Fruit fly (Drosophila melanogaster) whole organism, embryonic: ENCODE data around the gene park.

Experiments used
- Asciz ChIP-seq: fragments of 200-800 bp; sonication (Bioruptor generic); optimal IDR thresholded peaks from 2 replicates; lab custom pipeline; 2017; ENCODE audit warnings: missing biosample characterization, mild to moderate bottlenecking, missing genetic modification characterization, missing genetic modification reagents
- Bgb ChIP-seq: fragments of 200-800 bp; sonication (Bioruptor generic); IDR thresholded peaks from 2 replicates; pipeline ENCODE4 v1.3.6; 2022; ENCODE audit warnings: missing biosample characterization, missing genetic modification characterization; ENCODE audit not compliant: partially characterized antibody
- BtbVII ChIP-seq: fragments of 200-800 bp; sonication (Bioruptor generic); optimal IDR thresholded peaks from 3 replicates; lab custom pipeline; 2017; ENCODE audit warnings: missing biosample characterization, mild to moderate bottlenecking, missing genetic modification characterization
- CG11504 ChIP-seq: fragments of 200-800 bp; sonication (Bioruptor generic); optimal IDR thresholded peaks from 3 replicates; lab custom pipeline; 2019; ENCODE audit warnings: missing biosample characterization, mild to moderate bottlenecking, missing genetic modification characterization, moderate library complexity
- CG14710 ChIP-seq: fragments of 200-800 bp; sonication (Bioruptor generic); optimal IDR thresholded peaks from 3 replicates; lab custom pipeline; 2019; ENCODE audit warnings: missing biosample characterization, mild to moderate bottlenecking, missing genetic modification characterization, moderate library complexity
- CG15269 ChIP-seq: fragments of 200-800 bp; sonication (Bioruptor generic); optimal IDR thresholded peaks from 2 replicates; lab custom pipeline; 2018; ENCODE audit warnings: missing biosample characterization, mild to moderate bottlenecking, missing genetic modification characterization, moderate library complexity
- CG15601 ChIP-seq: fragments of 200-800 bp; sonication (Bioruptor generic); optimal IDR thresholded peaks from 3 replicates; lab custom pipeline; 2019; ENCODE audit warnings: missing biosample characterization, mild to moderate bottlenecking, missing genetic modification characterization, moderate library complexity
- CG15696 ChIP-seq: fragments of 200-800 bp; sonication (Bioruptor generic); optimal IDR thresholded peaks from 2 replicates; lab custom pipeline; 2019; ENCODE audit warnings: missing biosample characterization, mild to moderate bottlenecking, missing genetic modification characterization, moderate library complexity
- CG17328 ChIP-seq: fragments of 200-800 bp; sonication (Bioruptor generic); IDR thresholded peaks from 2 replicates; pipeline ENCODE4 v1.3.6; 2022; ENCODE audit warnings: missing biosample characterization, missing genetic modification characterization
- CG30403 ChIP-seq: fragments of 200-800 bp; sonication (Bioruptor generic); optimal IDR thresholded peaks from 3 replicates; lab custom pipeline; 2016; ENCODE audit warnings: missing biosample characterization, missing genetic modification characterization
- CG31441 ChIP-seq: fragments of 200-800 bp; sonication (Bioruptor generic); IDR thresholded peaks from 2 replicates; pipeline ENCODE4 v1.3.6; 2022; ENCODE audit warnings: missing biosample characterization, missing genetic modification characterization
- CG4854 ChIP-seq: fragments of 200-800 bp; sonication (Bioruptor generic); optimal IDR thresholded peaks from 2 replicates; lab custom pipeline; 2016; ENCODE audit warnings: missing biosample characterization, missing genetic modification characterization, inconsistent platforms
- CG6175 ChIP-seq: fragments of 200-800 bp; sonication (Bioruptor generic); IDR thresholded peaks from 3 replicates; pipeline ENCODE4 v1.3.6; 2022; ENCODE audit warnings: missing biosample characterization, missing genetic modification characterization
- CG6791 ChIP-seq: fragments of 200-800 bp; sonication (Bioruptor generic); IDR thresholded peaks from 3 replicates; pipeline ENCODE4 v1.3.6; 2022; ENCODE audit warnings: missing biosample characterization, missing genetic modification characterization; ENCODE audit not compliant: partially characterized antibody
- CG8290 ChIP-seq, 3 experiments: fragments of 200-800 bp; sonication (Bioruptor generic); optimal IDR thresholded peaks; 2 replicates each; lab custom pipeline; 2016 to 2019; ENCODE audit warnings: missing biosample characterization in 3 of 3, missing genetic modification characterization in 3 of 3, mild to moderate bottlenecking in 2 of 3, moderate library complexity in 1 of 3
- CG9437 ChIP-seq: fragments of 200-800 bp; sonication (Bioruptor generic); optimal IDR thresholded peaks from 2 replicates; lab custom pipeline; 2018; ENCODE audit warnings: missing biosample characterization, mild to moderate bottlenecking, missing genetic modification characterization
- Deaf1 ChIP-seq: fragments of 200-800 bp; optimal IDR thresholded peaks from 3 replicates; lab custom pipeline; 2019; ENCODE audit warnings: missing biosample characterization, mild to moderate bottlenecking, missing genetic modification characterization, moderate library complexity
- Dll ChIP-seq: fragments of 200-800 bp; sonication (Bioruptor generic); IDR thresholded peaks from 4 replicates; pipeline ENCODE4 v1.3.6; 2022; ENCODE audit warnings: missing biosample characterization, missing genetic modification characterization; ENCODE audit not compliant: partially characterized antibody
- Doc2 ChIP-seq: fragments of 200-800 bp; sonication (Bioruptor generic); IDR thresholded peaks from 2 replicates; pipeline ENCODE4 v1.3.6; 2022; ENCODE audit warnings: missing biosample characterization, missing genetic modification characterization
- Eip74EF ChIP-seq, 2 experiments: fragments of 200-800 bp in 1 of 2; fragments of >200 bp in 1 of 2; sonication (Bioruptor generic) in 1 of 2; optimal IDR thresholded peaks; 2 replicates each; lab custom pipeline; 2017 to 2019; ENCODE audit warnings: missing biosample characterization in 2 of 2, missing genetic modification characterization in 2 of 2, mild to moderate bottlenecking in 1 of 2, moderate library complexity in 1 of 2
- Ets65A ChIP-seq: fragments of 200-800 bp; sonication (Bioruptor generic); peaks from one replicate; lab custom pipeline; 2016; ENCODE audit warnings: missing biosample characterization, missing genetic modification characterization
- Spps ChIP-seq: fragments of 200-800 bp; sonication (Bioruptor generic); optimal IDR thresholded peaks from 2 replicates; lab custom pipeline; 2018; ENCODE audit warnings: missing biosample characterization, mild to moderate bottlenecking, missing genetic modification characterization
- ap ChIP-seq: fragments of 200-800 bp; sonication (Bioruptor generic); IDR thresholded peaks from 2 replicates; pipeline ENCODE4 v1.3.6; 2022; ENCODE audit warnings: missing biosample characterization, missing genetic modification characterization
- bowl ChIP-seq: fragments of 200-800 bp; sonication (Bioruptor generic); IDR thresholded peaks from 2 replicates; pipeline ENCODE4 v1.3.6; 2022; ENCODE audit warnings: missing biosample characterization, missing genetic modification characterization
- cato ChIP-seq: fragments of 200-800 bp; sonication (Bioruptor generic); optimal IDR thresholded peaks from 2 replicates; lab custom pipeline; 2016; ENCODE audit warnings: missing biosample characterization, missing genetic modification characterization, borderline replicate concordance
- ci ChIP-seq: fragments of 200-800 bp; sonication (Bioruptor generic); IDR thresholded peaks from 3 replicates; pipeline ENCODE4 v1.3.6; 2022; ENCODE audit warnings: missing biosample characterization, missing genetic modification characterization
- crol ChIP-seq: fragments of 200-800 bp; sonication (Bioruptor generic); IDR thresholded peaks from 2 replicates; pipeline ENCODE4 v1.3.6; 2022; ENCODE audit warnings: missing biosample characterization, missing genetic modification characterization
- cwo ChIP-seq: fragments of 200-800 bp; sonication (Bioruptor generic); optimal IDR thresholded peaks from 3 replicates; lab custom pipeline; 2017; ENCODE audit warnings: missing biosample characterization, missing genetic modification characterization, mild to moderate bottlenecking, moderate library complexity, missing genetic modification reagents
- dmrt99B ChIP-seq: fragments of 200-800 bp; sonication (Bioruptor generic); optimal IDR thresholded peaks from 2 replicates; lab custom pipeline; 2018; ENCODE audit warnings: missing biosample characterization, mild to moderate bottlenecking, missing genetic modification characterization, moderate library complexity
- gcm2 ChIP-seq: fragments of 200-800 bp; sonication (Bioruptor generic); optimal IDR thresholded peaks from 2 replicates; lab custom pipeline; 2016; ENCODE audit warnings: missing biosample characterization, missing genetic modification characterization
- gem ChIP-seq: fragments of 200-800 bp; sonication (Bioruptor generic); optimal IDR thresholded peaks from 2 replicates; lab custom pipeline; 2019; ENCODE audit warnings: missing biosample characterization, mild to moderate bottlenecking, missing genetic modification characterization, moderate library complexity
- pros ChIP-seq: fragments of 200-800 bp; sonication (Bioruptor generic); optimal IDR thresholded peaks from 3 replicates; lab custom pipeline; 2019; ENCODE audit warnings: missing biosample characterization, mild to moderate bottlenecking, missing genetic modification characterization, moderate library complexity
- row ChIP-seq: fragments of 200-800 bp; sonication (Bioruptor generic); IDR thresholded peaks from 3 replicates; pipeline ENCODE4 v1.3.6; 2022; ENCODE audit warnings: missing biosample characterization, missing genetic modification characterization
- schlank ChIP-seq: fragments of 200-800 bp; sonication (Bioruptor generic); optimal IDR thresholded peaks from 2 replicates; lab custom pipeline; 2018; ENCODE audit warnings: missing biosample characterization, mild to moderate bottlenecking, missing genetic modification characterization
- scrt ChIP-seq: fragments of 200-800 bp; sonication (Bioruptor generic); optimal IDR thresholded peaks from 2 replicates; lab custom pipeline; 2018; ENCODE audit warnings: missing biosample characterization, mild to moderate bottlenecking, missing genetic modification characterization, moderate library complexity
- slbo ChIP-seq: fragments of 200-800 bp; sonication (Bioruptor generic); IDR thresholded peaks from 2 replicates; pipeline ENCODE4 v1.3.6; 2022; ENCODE audit warnings: missing biosample characterization, missing genetic modification characterization
- tup ChIP-seq: fragments of 200-800 bp; sonication (Bioruptor generic); optimal IDR thresholded peaks from 2 replicates; lab custom pipeline; 2016; ENCODE audit warnings: missing biosample characterization, mild to moderate bottlenecking, missing genetic modification characterization, moderate library complexity
- usp ChIP-seq: fragments of >200 bp; optimal IDR thresholded peaks from 2 replicates; lab custom pipeline; 2017; ENCODE audit warnings: missing biosample characterization, missing genetic modification characterization
- zf30C ChIP-seq: fragments of 200-800 bp; sonication (Bioruptor generic); optimal IDR thresholded peaks from 3 replicates; lab custom pipeline; 2018; ENCODE audit warnings: missing biosample characterization, mild to moderate bottlenecking, missing genetic modification characterization

Gene park

DNA sequence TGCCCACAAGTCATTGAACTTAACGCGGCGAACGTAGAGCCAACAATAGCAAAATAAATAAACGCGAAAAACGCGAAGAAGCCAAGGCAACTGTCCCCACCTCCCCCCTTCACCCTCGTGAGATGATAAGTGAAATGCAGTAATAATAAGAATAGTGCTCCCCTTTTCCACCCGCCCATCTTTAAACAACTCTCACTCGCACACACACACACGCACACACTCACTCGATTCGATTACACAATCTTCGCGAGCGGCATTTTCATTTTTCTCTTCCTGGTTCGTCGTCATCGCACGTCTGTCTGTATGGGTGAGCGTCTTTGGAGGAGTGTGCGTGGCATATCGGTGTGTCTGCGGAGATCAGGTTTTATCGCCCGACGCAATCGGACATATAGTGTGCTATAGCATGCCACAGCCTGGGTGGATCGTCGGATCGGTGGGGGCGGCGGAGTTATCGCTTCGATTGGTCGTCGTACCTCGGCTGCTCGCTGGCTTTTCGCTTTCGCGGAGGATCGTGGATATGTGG is 28.1 kb upstream of the park start (continued):
- TF ChIP-seq usp (GFP tag; lab: Kevin White, UChicago): no peak
- TF ChIP-seq ap: no peak
- TF ChIP-seq CG6175 (GFP tag; lab: Robert Waterston, UW): 0 out of 3 replicates have a peak, but pooled peaks have one; percentile 8
- TF ChIP-seq CG9437 (GFP tag; lab: Kevin White, UChicago): no peak
- 0 out of 3 replicates have a peak, but pooled peaks have one; percentile 11 for TF ChIP-seq row (GFP tag; lab: Robert Waterston, UW)
- 0 out of 3 replicates have a peak, but pooled peaks have one; percentile 49 for TF ChIP-seq ci (GFP tag; lab: Robert Waterston, UW)
- 0 out of 3 replicates have a peak, but pooled peaks have one; percentile 39 for TF ChIP-seq CG6791 (GFP tag; lab: Robert Waterston, UW)
- peak; percentile 31 for TF ChIP-seq Ets65A (GFP tag; lab: Kevin White, UChicago)
- no peak for TF ChIP-seq Bgb
- peak; percentile 80 for TF ChIP-seq crol (GFP tag; lab: Robert Waterston, UW)
- peak; percentile 68 for TF ChIP-seq Deaf1

dm6 chr3L:21224274-21224673 is 27.6 kb upstream of the park start:
- TF ChIP-seq gcm2 (GFP tag; lab: Kevin White, UChicago) (no peak), CG15696 (tag; lab: Kevin White, UChicago) (no peak), CG15269 (tag; lab: Kevin White, UChicago) (no peak), scrt (GFP tag; lab: Kevin White, UChicago) (no peak), CG14710 (tag; lab: Kevin White, UChicago) (no peak), CG17328 (no peak), CG31441 (GFP tag; lab: Robert Waterston, UW) (peak; percentile 11; the same call in 1 of the 2 replicates), Spps (tag; lab: Kevin White, UChicago) (no peak), gem (tag; lab: Kevin White, UChicago) (peak; percentile 38), bowl (GFP tag; lab: Robert Waterston, UW) (no peak), CG15601 (tag; lab: Kevin White, UChicago) (no peak), cato (GFP tag; lab: Kevin White, UChicago) (no peak), zf30C (GFP tag; lab: Kevin White, UChicago) (no peak), Asciz (no peak), Eip74EF (GFP tag; optimal IDR thresholded peaks at IDR 0.05; lab: Kevin White, UChicago) (no peak), slbo (GFP tag; lab: Robert Waterston, UW) (no peak), CG8290 (GFP tag; optimal IDR thresholded peaks at IDR 0.05; lab: Kevin White, UChicago) (no peak), CG8290 (tag; optimal IDR thresholded peaks at IDR 0.05; lab: Kevin White, UChicago) (no peak), Doc2 (GFP tag; lab: Robert Waterston, UW) (no peak), Dll (GFP tag; lab: Robert Waterston, UW) (no peak), cwo (GFP tag; lab: Kevin White, UChicago) (no peak), pros (no peak), CG11504 (tag; lab: Kevin White, UChicago) (peak; percentile 32), dmrt99B (tag; lab: Kevin White, UChicago) (peak; percentile 21), CG4854 (GFP tag; lab: Kevin White, UChicago) (no peak), BtbVII (GFP tag; lab: Kevin White, UChicago) (no peak), schlank (tag; lab: Kevin White, UChicago) (no peak), tup (no peak), CG30403 (GFP tag; lab: Kevin White, UChicago) (peak; percentile 15)
